Worm (Caenorhabditis elegans) whole organism, L4 larva: ENCODE measurements around the gene brd-1.

Source experiments
- D1046.2 ChIP-seq: fragments of 200-800 bp; sonication (Bioruptor generic); IDR thresholded peaks from 2 replicates; pipeline ENCODE4 v1.3.6; 2022; ENCODE audit warnings: missing genetic modification characterization, missing compliant biosample characterization
- F37D6.2 ChIP-seq: sonication (generic microtip); optimal IDR thresholded peaks from 2 replicates; lab custom pipeline; 2016; ENCODE audit warnings: mild to moderate bottlenecking, missing genetic modification characterization, missing compliant biosample characterization
- F44E2.7 ChIP-seq: fragments of 200-800 bp; sonication (Bioruptor generic); IDR thresholded peaks from 2 replicates; pipeline ENCODE4 v2.1.2; 2022; ENCODE audit warnings: missing genetic modification characterization, missing compliant biosample characterization
- F49E8.2 ChIP-seq: sonication (generic microtip); optimal IDR thresholded peaks from 2 replicates; lab custom pipeline; 2016; ENCODE audit warnings: missing compliant biosample characterization, mild to moderate bottlenecking, missing genetic modification characterization, borderline replicate concordance
- T20F7.1 ChIP-seq: fragments of 200-800 bp; sonication (Bioruptor generic); optimal IDR thresholded peaks from 2 replicates; lab custom pipeline; 2018; ENCODE audit warnings: mild to moderate bottlenecking, missing genetic modification characterization, missing compliant biosample characterization
- aha-1 ChIP-seq: fragments of 150-350 bp; peaks from one replicate; lab custom pipeline; 2014; ENCODE audit warnings: missing biosample characterization, missing genetic modification characterization
- ceh-28 ChIP-seq: fragments of 150-350 bp; optimal IDR thresholded peaks from 2 replicates; lab custom pipeline; 2014; ENCODE audit warnings: missing biosample characterization, missing genetic modification reagents, missing genetic modification characterization
- ceh-32 ChIP-seq: sonication (generic microtip); optimal IDR thresholded peaks from 2 replicates; lab custom pipeline; 2016; ENCODE audit warnings: mild to moderate bottlenecking, missing genetic modification characterization, missing compliant biosample characterization; ENCODE audit not compliant: poor library complexity
- ceh-62 ChIP-seq: sonication (generic microtip); optimal IDR thresholded peaks from 2 replicates; lab custom pipeline; 2017; ENCODE audit warnings: missing biosample characterization, missing genetic modification characterization
- ceh-82 ChIP-seq: sonication (generic microtip); optimal IDR thresholded peaks from 2 replicates; lab custom pipeline; 2017; ENCODE audit warnings: missing biosample characterization, missing genetic modification characterization
- ces-1 ChIP-seq: fragments of 150-350 bp; sonication (generic microtip); optimal IDR thresholded peaks from 4 replicates; lab custom pipeline; 2014; ENCODE audit warnings: missing biosample characterization, missing genetic modification reagents, missing genetic modification characterization
- cey-2 ChIP-seq: sonication (generic microtip); optimal IDR thresholded peaks from 3 replicates; lab custom pipeline; 2017; ENCODE audit warnings: missing genetic modification characterization, mild to moderate bottlenecking, missing compliant biosample characterization, antibody characterized with exemption, borderline replicate concordance; ENCODE audit not compliant: insufficient read depth
- daf-16 ChIP-seq, 3 experiments: sonication (generic microtip); optimal IDR thresholded peaks; 2 replicates each; lab custom pipeline; 2016 to 2017; ENCODE audit warnings: missing genetic modification characterization in 3 of 3, missing genetic modification reagents in 3 of 3, mild to moderate bottlenecking in 2 of 3, missing compliant biosample characterization in 2 of 3, missing biosample characterization in 1 of 3, moderate library complexity in 1 of 3
- daf-19 ChIP-seq: fragments of 200-800 bp; sonication (Bioruptor generic); conservative IDR thresholded peaks from 2 replicates; pipeline ENCODE4 v1.3.6; 2022; ENCODE audit warnings: missing genetic modification characterization, missing compliant biosample characterization
- dmd-6 ChIP-seq: fragments of 200-800 bp; sonication (Bioruptor generic); IDR thresholded peaks from 2 replicates; pipeline ENCODE4 v1.3.6; 2022; ENCODE audit warnings: missing genetic modification reagents, missing genetic modification characterization, missing compliant biosample characterization
- dmd-8 ChIP-seq: fragments of 200-800 bp; sonication (Bioruptor generic); IDR thresholded peaks from 2 replicates; pipeline ENCODE4 v1.3.6; 2022; ENCODE audit warnings: missing genetic modification characterization, missing compliant biosample characterization
- dpl-1 ChIP-seq: fragments of 150-350 bp; optimal IDR thresholded peaks from 2 replicates; lab custom pipeline; 2014; ENCODE audit warnings: missing biosample characterization, missing genetic modification reagents, missing genetic modification characterization
- duxl-1 ChIP-seq: sonication (generic microtip); optimal IDR thresholded peaks from 2 replicates; lab custom pipeline; 2016; ENCODE audit warnings: mild to moderate bottlenecking, missing genetic modification characterization, moderate library complexity, missing compliant biosample characterization; ENCODE audit not compliant: poor library complexity
- dve-1 ChIP-seq: sonication (generic microtip); optimal IDR thresholded peaks from 2 replicates; lab custom pipeline; 2017; ENCODE audit warnings: antibody characterized with exemption, mild to moderate bottlenecking, missing genetic modification characterization, missing compliant biosample characterization; ENCODE audit not compliant: insufficient read depth
- fkh-10 ChIP-seq: fragments of 150-350 bp; optimal IDR thresholded peaks from 2 replicates; lab custom pipeline; 2014; ENCODE audit warnings: missing biosample characterization, missing genetic modification reagents, missing genetic modification characterization
- fos-1 ChIP-seq: fragments of 150-350 bp; optimal IDR thresholded peaks from 2 replicates; lab custom pipeline; 2014; ENCODE audit warnings: missing biosample characterization, missing genetic modification characterization
- hif-1 ChIP-seq, 2 experiments: sonication (generic microtip); optimal IDR thresholded peaks; 2 replicates each; lab custom pipeline; 2016 to 2017; ENCODE audit warnings: missing compliant biosample characterization in 2 of 2, missing genetic modification characterization in 2 of 2, missing genetic modification reagents in 2 of 2, missing genotype in 2 of 2, mild to moderate bottlenecking in 1 of 2
- hmg-1.1 ChIP-seq: fragments of 200-800 bp; sonication (Bioruptor generic); IDR thresholded peaks from 2 replicates; pipeline ENCODE4 v1.3.6; 2022; ENCODE audit warnings: missing genetic modification reagents, missing genetic modification characterization, missing compliant biosample characterization
- jun-1 ChIP-seq: fragments of 150-350 bp; optimal IDR thresholded peaks from 2 replicates; lab custom pipeline; 2014; ENCODE audit warnings: missing biosample characterization, missing genetic modification reagents, missing genetic modification characterization
- lin-13 ChIP-seq: fragments of 150-350 bp; optimal IDR thresholded peaks from 2 replicates; lab custom pipeline; 2014; ENCODE audit warnings: missing biosample characterization, missing genetic modification reagents, missing genetic modification characterization
- lin-15B ChIP-seq: fragments of 150-350 bp; sonication (generic microtip); optimal IDR thresholded peaks from 3 replicates; lab custom pipeline; 2014; ENCODE audit warnings: missing biosample characterization, missing genetic modification characterization
- lsy-2 ChIP-seq, 2 experiments: fragments of 150-350 bp in 1 of 2; sonication (generic microtip) in 1 of 2; optimal IDR thresholded peaks; 2 replicates each; lab custom pipeline; 2014 to 2017; ENCODE audit warnings: missing biosample characterization in 2 of 2, missing genetic modification characterization in 2 of 2
- madf-5 ChIP-seq, 2 experiments: fragments of 200-800 bp; sonication (Bioruptor generic); IDR thresholded peaks; 2 replicates each; pipeline ENCODE4 v1.3.6; 2022; ENCODE audit warnings: missing compliant biosample characterization in 2 of 2, missing genetic modification characterization in 2 of 2
- madf-9 ChIP-seq: fragments of 200-800 bp; sonication (Bioruptor generic); conservative IDR thresholded peaks from 2 replicates; pipeline ENCODE4 v1.3.6; 2022; ENCODE audit warnings: missing genetic modification reagents, missing genetic modification characterization, missing compliant biosample characterization
- mdl-1 ChIP-seq, 2 experiments: fragments of 150-350 bp in 1 of 2; sonication (generic microtip) in 1 of 2; optimal IDR thresholded peaks; 2 replicates each; lab custom pipeline; 2014 to 2017; ENCODE audit warnings: missing biosample characterization in 2 of 2, missing genetic modification characterization in 2 of 2
- mes-2 ChIP-seq: sonication (generic microtip); optimal IDR thresholded peaks from 2 replicates; lab custom pipeline; 2016; ENCODE audit warnings: missing genotype, mild to moderate bottlenecking, missing genetic modification characterization, missing compliant biosample characterization; ENCODE audit not compliant: poor library complexity, severe bottlenecking
- mxl-2 ChIP-seq: fragments of 200-800 bp; sonication (Bioruptor generic); conservative IDR thresholded peaks from 2 replicates; pipeline ENCODE4 v1.3.6; 2022; ENCODE audit warnings: missing genetic modification reagents, missing genetic modification characterization, missing compliant biosample characterization
- mxl-3 ChIP-seq: fragments of 200-800 bp; sonication (Bioruptor generic); optimal IDR thresholded peaks from 2 replicates; lab custom pipeline; 2018; ENCODE audit warnings: mild to moderate bottlenecking, missing genetic modification characterization, missing compliant biosample characterization
- nhr-10 ChIP-seq: fragments of 150-350 bp; optimal IDR thresholded peaks from 2 replicates; lab custom pipeline; 2014; ENCODE audit warnings: missing biosample characterization, missing genetic modification characterization
- nhr-25 ChIP-seq: sonication (generic microtip); optimal IDR thresholded peaks from 2 replicates; lab custom pipeline; 2017; ENCODE audit warnings: missing genetic modification characterization, mild to moderate bottlenecking, missing compliant biosample characterization, antibody characterized with exemption, moderate library complexity, borderline replicate concordance; ENCODE audit not compliant: insufficient read depth
- nhr-42 ChIP-seq: fragments of 200-800 bp; sonication (Bioruptor generic); IDR thresholded peaks from 2 replicates; pipeline ENCODE4 v1.3.6; 2022; ENCODE audit warnings: missing genetic modification characterization, missing compliant biosample characterization
- nhr-48 ChIP-seq: sonication (generic microtip); optimal IDR thresholded peaks from 2 replicates; lab custom pipeline; 2016; ENCODE audit warnings: mild to moderate bottlenecking, missing genetic modification characterization, missing compliant biosample characterization
- nhr-77 ChIP-seq: fragments of 150-350 bp; optimal IDR thresholded peaks from 2 replicates; lab custom pipeline; 2014; ENCODE audit warnings: missing biosample characterization, missing genetic modification characterization
- php-3 ChIP-seq: fragments of 200-800 bp; sonication (Bioruptor generic); IDR thresholded peaks from 2 replicates; pipeline ENCODE4 v1.3.6; 2022; ENCODE audit warnings: missing genetic modification reagents, missing genetic modification characterization, missing compliant biosample characterization
- pqm-1 ChIP-seq: sonication (generic microtip); optimal IDR thresholded peaks from 2 replicates; lab custom pipeline; 2017; ENCODE audit warnings: missing biosample characterization, missing genetic modification characterization
- rbr-2 ChIP-seq: sonication (generic microtip); optimal IDR thresholded peaks from 2 replicates; lab custom pipeline; 2016; ENCODE audit warnings: missing genotype, missing genetic modification characterization, missing compliant biosample characterization
- saeg-2 ChIP-seq: fragments of 200-800 bp; sonication (Bioruptor generic); IDR thresholded peaks from 2 replicates; pipeline ENCODE4 v1.3.6; 2022; ENCODE audit warnings: missing genetic modification reagents, missing genetic modification characterization, missing compliant biosample characterization
- sdz-12 ChIP-seq: fragments of 200-800 bp; sonication (Bioruptor generic); optimal IDR thresholded peaks from 2 replicates; lab custom pipeline; 2018; ENCODE audit warnings: mild to moderate bottlenecking, missing genetic modification characterization, missing compliant biosample characterization
- skn-1 ChIP-seq: fragments of 150-350 bp; optimal IDR thresholded peaks from 2 replicates; lab custom pipeline; 2014; ENCODE audit warnings: missing biosample characterization, missing genetic modification characterization
- snpc-1.2 ChIP-seq: fragments of 200-800 bp; sonication (Bioruptor generic); IDR thresholded peaks from 2 replicates; pipeline ENCODE4 v1.3.6; 2022; ENCODE audit warnings: missing genetic modification reagents, missing genetic modification characterization, missing compliant biosample characterization
- snpc-4 ChIP-seq: fragments of 150-350 bp; optimal IDR thresholded peaks from 2 replicates; lab custom pipeline; 2014; ENCODE audit warnings: missing biosample characterization, missing genetic modification characterization
- spr-3 ChIP-seq: fragments of 200-800 bp; sonication (Bioruptor generic); optimal IDR thresholded peaks from 2 replicates; lab custom pipeline; 2018; ENCODE audit warnings: mild to moderate bottlenecking, missing genetic modification characterization, missing compliant biosample characterization
- vab-7 ChIP-seq: fragments of 200-800 bp; sonication (Bioruptor generic); IDR thresholded peaks from 2 replicates; pipeline ENCODE4 v1.3.6; 2022; ENCODE audit warnings: missing genetic modification reagents, missing genetic modification characterization, missing compliant biosample characterization
- zfp-3 ChIP-seq: fragments of 200-800 bp; sonication (Bioruptor generic); conservative IDR thresholded peaks from 2 replicates; pipeline ENCODE4 v1.3.6; 2022; ENCODE audit warnings: missing genetic modification reagents, missing genetic modification characterization, missing compliant biosample characterization
- zip-2 ChIP-seq: fragments of 150-350 bp; optimal IDR thresholded peaks from 2 replicates; lab custom pipeline; 2014; ENCODE audit warnings: missing biosample characterization, missing genetic modification characterization

brd-1 gene

DNA sequence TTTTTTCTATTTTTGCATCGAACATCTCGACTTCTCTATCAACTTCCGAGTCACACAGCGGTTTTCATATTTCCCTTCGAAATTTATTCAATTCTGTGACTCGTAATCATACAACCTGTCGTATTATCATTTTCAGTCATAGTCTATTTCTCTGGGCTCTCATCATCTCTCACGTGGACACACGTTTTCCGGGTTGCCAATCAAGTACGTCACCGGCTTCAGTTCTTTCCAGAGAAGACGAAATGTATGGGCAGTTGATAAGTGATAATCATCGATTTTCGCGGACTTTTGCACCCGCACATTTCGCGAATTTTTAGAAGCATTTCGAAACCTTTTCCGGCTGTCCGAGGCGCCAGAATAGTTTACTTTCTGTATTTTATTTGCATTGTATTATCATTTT lies 39.0 kb downstream of the brd-1 start, which contains the start of gene srv-1 (continued):
- no peak for TF ChIP-seq madf-5 (GFP tag; IDR thresholded peaks at IDR 0.05; lab: Robert Waterston, UW)
- TF ChIP-seq nhr-25 (tag; lab: Kevin White, UChicago), result no peak
- no peak for TF ChIP-seq F37D6.2 (tag; lab: Kevin White, UChicago)
- TF ChIP-seq ceh-28 (tag; lab: Kevin White, UChicago), result no peak
- TF ChIP-seq ceh-32 (tag; lab: Kevin White, UChicago), result no peak
- no peak for TF ChIP-seq fkh-10
- TF ChIP-seq F49E8.2, result no peak
- TF ChIP-seq hmg-1.1 (GFP tag; lab: Robert Waterston, UW), result no peak
- TF ChIP-seq lin-15B (tag; lab: Kevin White, UChicago), result no peak
- TF ChIP-seq zfp-3 (GFP tag; lab: Robert Waterston, UW), result no peak
- TF ChIP-seq T20F7.1 (GFP tag; lab: Kevin White, UChicago), result no peak
- no peak for TF ChIP-seq skn-1 (tag; lab: Kevin White, UChicago)
- TF ChIP-seq dmd-8 (GFP tag; lab: Robert Waterston, UW), result no peak
- TF ChIP-seq mxl-3 (GFP tag; lab: Kevin White, UChicago), result peak; percentile 24
- TF ChIP-seq lsy-2 (tag; optimal IDR thresholded peaks at IDR 0.05; lab: Kevin White, UChicago), result peak in 1 of 2 experiments; percentile 13
- TF ChIP-seq nhr-10 (tag; lab: Kevin White, UChicago), result no peak
- no peak for TF ChIP-seq cey-2
- TF ChIP-seq nhr-48 (tag; lab: Kevin White, UChicago), result peak; percentile 93
- TF ChIP-seq F44E2.7, result no peak
- peak in 1 of 2 experiments; percentile 30 for TF ChIP-seq daf-16 (GFP tag; optimal IDR thresholded peaks at IDR 0.05; lab: Kevin White, UChicago)
- peak; percentile 64 for TF ChIP-seq daf-16 (tag; optimal IDR thresholded peaks at IDR 0.05; lab: Kevin White, UChicago)
- TF ChIP-seq duxl-1, result no peak
- TF ChIP-seq daf-19 (GFP tag; lab: Robert Waterston, UW), result no peak
- TF ChIP-seq madf-9 (GFP tag; lab: Robert Waterston, UW), result no peak
- TF ChIP-seq zip-2 (tag; lab: Kevin White, UChicago), result no peak
- no peak for TF ChIP-seq saeg-2 (GFP tag; lab: Robert Waterston, UW)
- peak; percentile 66 for TF ChIP-seq dve-1 (tag; lab: Kevin White, UChicago)
- peak; percentile 43 for TF ChIP-seq fos-1 (tag; lab: Kevin White, UChicago)
- TF ChIP-seq pqm-1 (tag; lab: Kevin White, UChicago), result peak; percentile 80
- TF ChIP-seq snpc-4 (tag; lab: Kevin White, UChicago), result no peak
- TF ChIP-seq dpl-1 (GFP tag; lab: Kevin White, UChicago), result no peak
- peak in 1 of 2 experiments; percentile 52 for TF ChIP-seq mdl-1 (tag; optimal IDR thresholded peaks at IDR 0.05; lab: Kevin White, UChicago)
- no peak for TF ChIP-seq spr-3 (GFP tag; lab: Kevin White, UChicago)
- TF ChIP-seq sdz-12 (GFP tag; lab: Kevin White, UChicago), result no peak
- no peak for TF ChIP-seq lin-13
- TF ChIP-seq hif-1 (tag; optimal IDR thresholded peaks at IDR 0.05; lab: Kevin White, UChicago), result no peak
- TF ChIP-seq mxl-2 (GFP tag; lab: Robert Waterston, UW), result peak; percentile 51; the same call in 1 of the 2 replicates
- TF ChIP-seq php-3 (GFP tag; lab: Robert Waterston, UW), result 0 out of 2 replicates have a peak, but pooled peaks have one; percentile 32
- TF ChIP-seq vab-7 (GFP tag; lab: Robert Waterston, UW), result no peak
- TF ChIP-seq D1046.2 (GFP tag; lab: Robert Waterston, UW), result no peak
- no peak for TF ChIP-seq jun-1 (tag; lab: Kevin White, UChicago)
- TF ChIP-seq dmd-6 (GFP tag; lab: Robert Waterston, UW), result peak; percentile 97
- no peak for TF ChIP-seq rbr-2 (tag; lab: Kevin White, UChicago)
- TF ChIP-seq nhr-42 (GFP tag; lab: Robert Waterston, UW), result no peak
- TF ChIP-seq nhr-77, result peak; percentile 41
- TF ChIP-seq ceh-62 (tag; lab: Kevin White, UChicago), result no peak
- no peak for TF ChIP-seq ces-1 (GFP tag; lab: Kevin White, UChicago)
- TF ChIP-seq snpc-1.2 (GFP tag; lab: Robert Waterston, UW), result no peak
- no peak for TF ChIP-seq aha-1 (tag; lab: Kevin White, UChicago)
- no peak for TF ChIP-seq ceh-82 (tag; lab: Kevin White, UChicago)
- no peak for TF ChIP-seq mes-2 (tag; lab: Kevin White, UChicago)
